Worm (Caenorhabditis elegans) whole organism, young adult: Measurements from ENCODE around the gene F48B9.1.

Source experiments
- B0019.2 ChIP-seq: fragments of 200-800 bp; sonication (Bioruptor generic); conservative IDR thresholded peaks from 2 replicates; pipeline ENCODE4 v1.3.6; 2022; ENCODE audit warnings: missing genetic modification reagents, missing genetic modification characterization, missing compliant biosample characterization
- B0035.1 ChIP-seq: sonication (generic microtip); optimal IDR thresholded peaks from 2 replicates; lab custom pipeline; 2016; ENCODE audit warnings: missing genetic modification characterization, mild to moderate bottlenecking, missing compliant biosample characterization, missing genotype, missing genetic modification reagents
- B0261.1 ChIP-seq: sonication (generic microtip); optimal IDR thresholded peaks from 2 replicates; lab custom pipeline; 2016; ENCODE audit warnings: mild to moderate bottlenecking, missing genetic modification characterization, moderate library complexity, missing compliant biosample characterization
- B0336.3 ChIP-seq: fragments of 200-800 bp; sonication (Bioruptor generic); IDR thresholded peaks from 2 replicates; pipeline ENCODE4 v1.3.6; 2022; ENCODE audit warnings: missing genetic modification characterization, missing compliant biosample characterization
- C17E4.6 ChIP-seq: fragments of 200-800 bp; sonication (Bioruptor generic); IDR thresholded peaks from 2 replicates; pipeline ENCODE4 v1.3.6; 2022; ENCODE audit warnings: missing genetic modification reagents, missing genetic modification characterization, missing compliant biosample characterization
- F22D6.2 ChIP-seq: sonication (generic microtip); optimal IDR thresholded peaks from 2 replicates; lab custom pipeline; 2016; ENCODE audit warnings: mild to moderate bottlenecking, missing genetic modification characterization, missing compliant biosample characterization
- F23B12.7 ChIP-seq: sonication (generic microtip); optimal IDR thresholded peaks from 2 replicates; lab custom pipeline; 2017; ENCODE audit warnings: missing genetic modification characterization, mild to moderate bottlenecking, missing compliant biosample characterization, antibody characterized with exemption, moderate library complexity; ENCODE audit not compliant: insufficient read depth
- F39B2.1 ChIP-seq: fragments of 200-800 bp; sonication (Bioruptor generic); IDR thresholded peaks from 2 replicates; pipeline ENCODE4 v1.3.6; 2022; ENCODE audit warnings: missing genetic modification reagents, missing genetic modification characterization, missing compliant biosample characterization
- F57A8.1 ChIP-seq: fragments of 200-800 bp; sonication (Bioruptor generic); optimal IDR thresholded peaks from 2 replicates; lab custom pipeline; 2018; ENCODE audit warnings: mild to moderate bottlenecking, missing genetic modification characterization, moderate library complexity, missing compliant biosample characterization
- F57C9.4 ChIP-seq: sonication (generic microtip); optimal IDR thresholded peaks from 2 replicates; lab custom pipeline; 2017; ENCODE audit warnings: mild to moderate bottlenecking, missing genetic modification characterization, missing compliant biosample characterization
- K12H6.12 ChIP-seq: fragments of 200-800 bp; sonication (Bioruptor generic); optimal IDR thresholded peaks from 2 replicates; lab custom pipeline; 2018; ENCODE audit warnings: mild to moderate bottlenecking, missing genetic modification characterization, missing compliant biosample characterization
- Y53G8AR.9 ChIP-seq: fragments of 200-800 bp; sonication (Bioruptor generic); conservative IDR thresholded peaks from 2 replicates; pipeline ENCODE4 v1.3.6; 2022; ENCODE audit warnings: missing genetic modification reagents, missing genetic modification characterization, missing compliant biosample characterization
- Y56A3A.18 ChIP-seq: fragments of 200-800 bp; sonication (Bioruptor generic); IDR thresholded peaks from 2 replicates; pipeline ENCODE4 v1.3.6; 2022; ENCODE audit warnings: missing genetic modification reagents, missing genetic modification characterization, missing compliant biosample characterization
- ccch-3 ChIP-seq: fragments of 200-800 bp; sonication (Bioruptor generic); optimal IDR thresholded peaks from 2 replicates; lab custom pipeline; 2018; ENCODE audit warnings: mild to moderate bottlenecking, missing genetic modification characterization, missing compliant biosample characterization
- cebp-1 ChIP-seq, 2 experiments: fragments of 200-800 bp in 1 of 2; sonication (Bioruptor generic) in 1 of 2; sonication (generic microtip) in 1 of 2; IDR thresholded peaks in 1 of 2; optimal IDR thresholded peaks in 1 of 2; 2 replicates each; pipeline versions ENCODE4 v1.3.6 to Lab custom; 2017 to 2022; ENCODE audit warnings: missing compliant biosample characterization in 2 of 2, missing genetic modification characterization in 2 of 2, mild to moderate bottlenecking in 1 of 2, missing genetic modification reagents in 1 of 2, moderate library complexity in 1 of 2
- cebp-2 ChIP-seq: fragments of 200-800 bp; sonication (Bioruptor generic); IDR thresholded peaks from 2 replicates; pipeline ENCODE4 v1.3.6; 2022; ENCODE audit warnings: missing genetic modification characterization, missing compliant biosample characterization
- ceh-100 ChIP-seq: fragments of 200-800 bp; sonication (Bioruptor generic); IDR thresholded peaks from 2 replicates; pipeline ENCODE4 v1.3.6; 2022; ENCODE audit warnings: missing genetic modification reagents, missing genetic modification characterization, missing compliant biosample characterization
- ceh-27 ChIP-seq: fragments of 200-800 bp; sonication (Bioruptor generic); optimal IDR thresholded peaks from 2 replicates; lab custom pipeline; 2018; ENCODE audit warnings: mild to moderate bottlenecking, missing genetic modification characterization, moderate library complexity, missing compliant biosample characterization
- chd-7 ChIP-seq: sonication (generic microtip); optimal IDR thresholded peaks from 2 replicates; lab custom pipeline; 2016; ENCODE audit warnings: mild to moderate bottlenecking, missing genetic modification characterization, moderate library complexity, missing compliant biosample characterization
- dpl-1 ChIP-seq: fragments of 150-350 bp; optimal IDR thresholded peaks from 2 replicates; lab custom pipeline; 2014; ENCODE audit warnings: missing biosample characterization, missing genetic modification reagents, missing genetic modification characterization
- efl-1 ChIP-seq: fragments of 150-350 bp; optimal IDR thresholded peaks from 2 replicates; lab custom pipeline; 2014; ENCODE audit warnings: missing biosample characterization, missing genetic modification reagents, missing genetic modification characterization
- egl-44 ChIP-seq: fragments of 200-800 bp; sonication (Bioruptor generic); IDR thresholded peaks from 2 replicates; pipeline ENCODE4 v1.3.6; 2022; ENCODE audit warnings: missing genetic modification reagents, missing genetic modification characterization, missing compliant biosample characterization
- ekl-4 ChIP-seq: fragments of 200-800 bp; sonication (Bioruptor generic); IDR thresholded peaks from 2 replicates; pipeline ENCODE4 v1.3.6; 2022; ENCODE audit warnings: missing genetic modification reagents, missing genetic modification characterization, missing compliant biosample characterization
- ets-4 ChIP-seq: fragments of 200-800 bp; sonication (Bioruptor generic); optimal IDR thresholded peaks from 2 replicates; lab custom pipeline; 2018; ENCODE audit warnings: mild to moderate bottlenecking, missing genetic modification characterization, missing compliant biosample characterization
- him-1 ChIP-seq: sonication (generic microtip); optimal IDR thresholded peaks from 2 replicates; lab custom pipeline; 2016; ENCODE audit warnings: missing genotype, missing genetic modification reagents, missing genetic modification characterization, missing compliant biosample characterization
- hlh-26 ChIP-seq: fragments of 200-800 bp; sonication (Bioruptor generic); conservative IDR thresholded peaks from 2 replicates; pipeline ENCODE4 v1.3.6; 2022; ENCODE audit warnings: missing genetic modification reagents, missing genetic modification characterization, missing compliant biosample characterization
- lsy-27 ChIP-seq: sonication (generic microtip); optimal IDR thresholded peaks from 2 replicates; lab custom pipeline; 2017; ENCODE audit warnings: missing genetic modification characterization, mild to moderate bottlenecking, missing compliant biosample characterization, antibody characterized with exemption, missing genotype, borderline replicate concordance; ENCODE audit not compliant: insufficient read depth
- madf-10 ChIP-seq: sonication (generic microtip); optimal IDR thresholded peaks from 2 replicates; lab custom pipeline; 2016; ENCODE audit warnings: mild to moderate bottlenecking, missing genetic modification characterization, missing compliant biosample characterization
- mes-4 ChIP-seq: sonication (generic microtip); optimal IDR thresholded peaks from 2 replicates; lab custom pipeline; 2016; ENCODE audit warnings: missing genotype, missing genetic modification characterization, missing compliant biosample characterization
- nfya-2 ChIP-seq: fragments of 200-800 bp; sonication (Bioruptor generic); IDR thresholded peaks from 2 replicates; pipeline ENCODE4 v1.3.6; 2022; ENCODE audit warnings: missing genetic modification reagents, missing genetic modification characterization, missing compliant biosample characterization
- nfyb-1 ChIP-seq: fragments of 200-800 bp; sonication (Bioruptor generic); IDR thresholded peaks from 2 replicates; pipeline ENCODE4 v1.3.6; 2022; ENCODE audit warnings: missing genetic modification reagents, missing genetic modification characterization, missing compliant biosample characterization
- nhr-120 ChIP-seq: fragments of 200-800 bp; sonication (Bioruptor generic); IDR thresholded peaks from 2 replicates; pipeline ENCODE4 v1.3.6; 2022; ENCODE audit warnings: missing genetic modification characterization, missing compliant biosample characterization
- nhr-179 ChIP-seq: sonication (generic microtip); optimal IDR thresholded peaks from 2 replicates; lab custom pipeline; 2016; ENCODE audit warnings: mild to moderate bottlenecking, missing genetic modification characterization, missing compliant biosample characterization
- nhr-90 ChIP-seq: sonication (generic microtip); optimal IDR thresholded peaks from 2 replicates; lab custom pipeline; 2016; ENCODE audit warnings: missing genotype, mild to moderate bottlenecking, missing genetic modification characterization, missing compliant biosample characterization
- rec-8 ChIP-seq, 2 experiments: sonication (generic microtip); optimal IDR thresholded peaks; 2 replicates each; lab custom pipeline; 2016; ENCODE audit warnings: mild to moderate bottlenecking in 2 of 2, missing genetic modification characterization in 2 of 2, missing genetic modification reagents in 2 of 2, missing genotype in 2 of 2, missing biosample characterization in 1 of 2, missing compliant biosample characterization in 1 of 2, moderate library complexity in 1 of 2
- sdz-38 ChIP-seq: sonication (generic microtip); optimal IDR thresholded peaks from 2 replicates; lab custom pipeline; 2016; ENCODE audit warnings: missing genotype, missing genetic modification characterization, missing compliant biosample characterization
- sea-2 ChIP-seq: fragments of 200-800 bp; sonication (Bioruptor generic); IDR thresholded peaks from 2 replicates; pipeline ENCODE4 v1.3.6; 2022; ENCODE audit warnings: missing genetic modification characterization, missing compliant biosample characterization
- snpc-1.1 ChIP-seq: sonication (generic microtip); optimal IDR thresholded peaks from 2 replicates; lab custom pipeline; 2017; ENCODE audit warnings: missing genetic modification characterization, mild to moderate bottlenecking, missing compliant biosample characterization, antibody characterized with exemption, moderate library complexity, missing genotype, missing genetic modification reagents; ENCODE audit not compliant: insufficient read depth
- snpc-4 ChIP-seq, 5 experiments: fragments of 150-350 bp in 1 of 5; sonication (generic microtip) in 4 of 5; optimal IDR thresholded peaks; 2 replicates each; lab custom pipeline; 2014 to 2018; ENCODE audit warnings: missing genetic modification characterization in 5 of 5, missing biosample characterization in 3 of 5, antibody characterized with exemption in 2 of 5, mild to moderate bottlenecking in 2 of 5, missing compliant biosample characterization in 2 of 5, missing genotype in 2 of 5, moderate library complexity in 2 of 5, missing genetic modification reagents in 1 of 5
- tbp1 ChIP-seq: fragments of 200-800 bp; sonication (Bioruptor generic); optimal IDR thresholded peaks from 2 replicates; lab custom pipeline; 2018; ENCODE audit warnings: mild to moderate bottlenecking, missing genetic modification characterization, missing compliant biosample characterization
- tlf-1 ChIP-seq: fragments of 200-800 bp; sonication (Bioruptor generic); optimal IDR thresholded peaks from 2 replicates; lab custom pipeline; 2018; ENCODE audit warnings: mild to moderate bottlenecking, missing genetic modification characterization, missing compliant biosample characterization
- ztf-18 ChIP-seq: sonication (generic microtip); optimal IDR thresholded peaks from 2 replicates; lab custom pipeline; 2016; ENCODE audit warnings: missing genotype, mild to moderate bottlenecking, missing genetic modification characterization, missing compliant biosample characterization
- ztf-22 ChIP-seq: fragments of 200-800 bp; sonication (Bioruptor generic); optimal IDR thresholded peaks from 2 replicates; lab custom pipeline; 2018; ENCODE audit warnings: mild to moderate bottlenecking, missing genetic modification characterization, moderate library complexity, missing compliant biosample characterization
- ztf-25 ChIP-seq: fragments of 200-800 bp; sonication (Bioruptor generic); IDR thresholded peaks from 2 replicates; pipeline ENCODE4 v1.3.6; 2022; ENCODE audit warnings: missing genetic modification reagents, missing genetic modification characterization, missing compliant biosample characterization
- ztf-26 ChIP-seq: sonication (generic microtip); optimal IDR thresholded peaks from 2 replicates; lab custom pipeline; 2017; ENCODE audit warnings: missing genetic modification characterization, missing compliant biosample characterization
- ztf-28 ChIP-seq: fragments of 200-800 bp; sonication (Bioruptor generic); IDR thresholded peaks from 2 replicates; pipeline ENCODE4 v1.3.6; 2022; ENCODE audit warnings: missing genetic modification reagents, missing genetic modification characterization, missing compliant biosample characterization

F48B9.1 gene

ce11 chrX:2226875-2227355 lies 46.2 kb downstream of the F48B9.1 start (continued):
- TF ChIP-seq nhr-90 (tag; lab: Kevin White, UChicago) (peak; percentile 87), efl-1 (GFP tag; lab: Kevin White, UChicago) (no peak), ccch-3 (GFP tag; lab: Kevin White, UChicago) (no peak), ztf-26 (tag; lab: Kevin White, UChicago) (peak; percentile 72), F57A8.1 (peak; percentile 33), nhr-120 (GFP tag; lab: Robert Waterston, UW) (0 out of 2 replicates have a peak, but pooled peaks have one; percentile 53), hlh-26 (GFP tag; lab: Robert Waterston, UW) (no peak), madf-10 (tag; lab: Kevin White, UChicago) (peak; percentile 75), C17E4.6 (GFP tag; lab: Robert Waterston, UW) (no peak), egl-44 (GFP tag; lab: Robert Waterston, UW) (0 out of 2 replicates have a peak, but pooled peaks have one; percentile 22), ztf-22 (peak; percentile 62), B0019.2 (GFP tag; lab: Robert Waterston, UW) (no peak), snpc-4 (GFP tag; optimal IDR thresholded peaks at IDR 0.05; lab: Kevin White, UChicago) (peak; percentile 64), snpc-4 (tag; optimal IDR thresholded peaks at IDR 0.05; lab: Kevin White, UChicago) (peak in 3 of 4 experiments; percentile 61 to 75 (median 67)), Y53G8AR.9 (GFP tag; lab: Robert Waterston, UW) (0 out of 2 replicates have a peak, but pooled peaks have one; percentile 31), ekl-4 (GFP tag; lab: Robert Waterston, UW) (0 out of 2 replicates have a peak, but pooled peaks have one; percentile 48), Y56A3A.18 (GFP tag; lab: Robert Waterston, UW) (peak; percentile 84), ztf-18 (peak; percentile 72), ztf-28 (GFP tag; lab: Robert Waterston, UW) (peak; percentile 54; the same call in 1 of the 2 replicates), lsy-27 (tag; lab: Kevin White, UChicago) (no peak), chd-7 (tag; lab: Kevin White, UChicago) (peak; percentile 52), nfya-2 (no peak), tlf-1 (peak; percentile 65), B0336.3 (GFP tag; lab: Robert Waterston, UW) (peak; percentile 41; the same call in 1 of the 2 replicates), ets-4 (GFP tag; lab: Kevin White, UChicago) (peak; percentile 47), nfyb-1 (peak; percentile 84), nhr-179 (peak; percentile 31), F39B2.1 (GFP tag; lab: Robert Waterston, UW) (no peak), K12H6.12 (tag; lab: Kevin White, UChicago) (peak; percentile 77), B0035.1 (tag; lab: Kevin White, UChicago) (peak; percentile 53), ztf-25 (peak; percentile 86), snpc-1.1 (peak; percentile 36), F23B12.7 (tag; lab: Kevin White, UChicago) (peak; percentile 80), him-1 (tag; lab: Kevin White, UChicago) (peak; percentile 92), rec-8 (tag; optimal IDR thresholded peaks at IDR 0.05; lab: Kevin White, UChicago) (peak; percentile 67 to 83), F57C9.4 (tag; lab: Kevin White, UChicago) (peak; percentile 21), cebp-2 (GFP tag; lab: Robert Waterston, UW) (0 out of 2 replicates have a peak, but pooled peaks have one; percentile 37), ceh-27 (GFP tag; lab: Kevin White, UChicago) (peak; percentile 75), dpl-1 (GFP tag; lab: Kevin White, UChicago) (no peak), F22D6.2 (tag; lab: Kevin White, UChicago) (peak; percentile 18), sdz-38 (tag; lab: Kevin White, UChicago) (no peak), sea-2 (GFP tag; lab: Robert Waterston, UW) (no peak), cebp-1 (GFP tag; IDR thresholded peaks at IDR 0.05; lab: Robert Waterston, UW) (0 out of 2 replicates have a peak, but pooled peaks have one; percentile 10), cebp-1 (tag; optimal IDR thresholded peaks at IDR 0.05; lab: Kevin White, UChicago) (peak; percentile 68), ceh-100 (peak; percentile 26; the same call in 1 of the 2 replicates), B0261.1 (peak; percentile 91), mes-4 (tag; lab: Kevin White, UChicago) (peak; percentile 84), tbp1 (peak; percentile 92)
